Worm (Caenorhabditis elegans): ENCODE results near the gene Y26G10.6.

DNA sequence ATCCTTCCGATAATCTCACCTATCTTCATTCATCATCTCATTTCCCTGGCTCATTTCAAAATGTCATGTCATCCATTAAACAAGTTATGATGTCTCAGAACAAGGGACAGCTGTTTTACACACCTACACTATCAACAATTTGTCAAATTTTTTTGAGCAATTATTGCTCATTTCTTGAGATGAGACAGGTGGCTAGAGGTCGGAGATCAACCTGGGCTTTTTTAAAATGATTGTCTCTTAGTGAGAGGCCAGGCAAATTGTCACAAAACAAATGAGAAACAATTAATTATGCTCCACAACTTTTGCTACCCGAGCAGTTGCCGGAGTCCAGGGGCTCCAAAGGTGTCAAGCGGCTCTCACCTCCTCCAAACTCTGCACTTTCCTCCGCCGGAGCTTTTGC lies 29.0 kb downstream of the Y26G10.6 start:
- no peak for TF ChIP-seq ama-1 (optimal IDR thresholded peaks at IDR 0.05)
- TF ChIP-seq sea-1 (GFP tag; conservative IDR thresholded peaks at IDR 0.05), result no peak
- no peak for TF ChIP-seq hnd-1 (tag; optimal IDR thresholded peaks at IDR 0.05)
- TF ChIP-seq hmg-4 (GFP tag; optimal IDR thresholded peaks at IDR 0.05), result no peak
- no peak for TF ChIP-seq tbx-37 (GFP tag; conservative IDR thresholded peaks at IDR 0.05)
- TF ChIP-seq ceh-36 (tag; optimal IDR thresholded peaks at IDR 0.05), result no peak
- no peak for TF ChIP-seq tra-4 (tag; optimal IDR thresholded peaks at IDR 0.05)

Data from whole organism, early embryonic.